Worm (Caenorhabditis elegans) whole organism, mixed stage, embryonic: ENCODE data around the gene fbxa-85.
"Not testable (repeated sequence)": the region's sequence is repeated elsewhere in the genome, so short reads cannot be mapped to it uniquely, and the experiment has no call there.

ENCODE experiments used
- M03D4.4 ChIP-seq: sonication (generic microtip); optimal IDR thresholded peaks from 2 replicates; lab custom pipeline; 2017; ENCODE audit warnings: mild to moderate bottlenecking, missing genetic modification characterization, missing compliant biosample characterization
- bed-3 ChIP-seq: fragments of 200-800 bp; sonication (Bioruptor generic); optimal IDR thresholded peaks from 3 replicates; lab custom pipeline; 2018; ENCODE audit warnings: mild to moderate bottlenecking, missing genetic modification characterization, moderate library complexity, missing compliant biosample characterization
- blmp-1 ChIP-seq: fragments of 150-350 bp; optimal IDR thresholded peaks from 2 replicates; lab custom pipeline; 2014; ENCODE audit warnings: missing biosample characterization, missing genetic modification characterization
- ceh-39 ChIP-seq: fragments of 150-350 bp; optimal IDR thresholded peaks from 2 replicates; lab custom pipeline; 2014; ENCODE audit warnings: missing biosample characterization, missing genetic modification characterization
- ces-1 ChIP-seq: fragments of 150-350 bp; optimal IDR thresholded peaks from 2 replicates; lab custom pipeline; 2014; ENCODE audit warnings: missing biosample characterization, missing genetic modification reagents, missing genetic modification characterization
- cnd-1 ChIP-seq: fragments of 200-800 bp; sonication (Bioruptor generic); optimal IDR thresholded peaks from 2 replicates; lab custom pipeline; 2018; ENCODE audit warnings: mild to moderate bottlenecking, missing genetic modification characterization, missing compliant biosample characterization
- drap-1 ChIP-seq: fragments of 200-800 bp; sonication (Bioruptor generic); optimal IDR thresholded peaks from 3 replicates; lab custom pipeline; 2018; ENCODE audit warnings: mild to moderate bottlenecking, missing genetic modification characterization, missing compliant biosample characterization
- elt-1 ChIP-seq: sonication (generic microtip); optimal IDR thresholded peaks from 2 replicates; lab custom pipeline; 2017; ENCODE audit warnings: missing genetic modification characterization, mild to moderate bottlenecking, missing compliant biosample characterization, antibody characterized with exemption, moderate library complexity, borderline replicate concordance; ENCODE audit not compliant: insufficient read depth
- elt-3 ChIP-seq: fragments of 150-350 bp; optimal IDR thresholded peaks from 2 replicates; lab custom pipeline; 2014; ENCODE audit warnings: missing biosample characterization, missing genetic modification characterization
- flh-1 ChIP-seq: fragments of 200-800 bp; sonication (Bioruptor generic); optimal IDR thresholded peaks from 2 replicates; lab custom pipeline; 2018; ENCODE audit warnings: mild to moderate bottlenecking, missing genetic modification characterization, moderate library complexity, missing compliant biosample characterization
- ham-2 ChIP-seq: fragments of 200-800 bp; sonication (Bioruptor generic); optimal IDR thresholded peaks from 2 replicates; lab custom pipeline; 2018; ENCODE audit warnings: mild to moderate bottlenecking, missing genetic modification characterization, missing compliant biosample characterization
- hlh-1 ChIP-seq: fragments of 150-350 bp; optimal IDR thresholded peaks from 2 replicates; lab custom pipeline; 2014; ENCODE audit warnings: missing biosample characterization, missing genetic modification reagents, missing genetic modification characterization
- lin-13 ChIP-seq: fragments of 150-350 bp; optimal IDR thresholded peaks from 2 replicates; lab custom pipeline; 2014; ENCODE audit warnings: missing biosample characterization, missing genetic modification characterization
- lin-32 ChIP-seq: fragments of 200-800 bp; sonication (Bioruptor generic); optimal IDR thresholded peaks from 2 replicates; lab custom pipeline; 2018; ENCODE audit warnings: mild to moderate bottlenecking, missing genetic modification characterization, missing compliant biosample characterization
- lsy-2 ChIP-seq: fragments of 150-350 bp; optimal IDR thresholded peaks from 2 replicates; lab custom pipeline; 2014; ENCODE audit warnings: missing biosample characterization, missing genetic modification characterization
- mab-5 ChIP-seq: fragments of 150-350 bp; optimal IDR thresholded peaks from 2 replicates; lab custom pipeline; 2014; ENCODE audit warnings: missing biosample characterization, missing genetic modification characterization
- mep-1 ChIP-seq: fragments of 150-350 bp; optimal IDR thresholded peaks from 2 replicates; lab custom pipeline; 2017; ENCODE audit warnings: missing biosample characterization, missing genetic modification reagents, missing genetic modification characterization, inconsistent platforms
- mls-2 ChIP-seq: sonication (generic microtip); optimal IDR thresholded peaks from 2 replicates; lab custom pipeline; 2016; ENCODE audit warnings: mild to moderate bottlenecking, missing genetic modification characterization, moderate library complexity, missing compliant biosample characterization
- nhr-12 ChIP-seq: fragments of 150-350 bp; optimal IDR thresholded peaks from 2 replicates; lab custom pipeline; 2014; ENCODE audit warnings: missing biosample characterization, missing genetic modification characterization
- nhr-2 ChIP-seq: fragments of 150-350 bp; optimal IDR thresholded peaks from 2 replicates; lab custom pipeline; 2014; ENCODE audit warnings: missing biosample characterization, missing genetic modification characterization
- nhr-28 ChIP-seq: fragments of 150-350 bp; optimal IDR thresholded peaks from 2 replicates; lab custom pipeline; 2014; ENCODE audit warnings: missing biosample characterization, missing genetic modification characterization
- nhr-76 ChIP-seq: sonication (generic microtip); optimal IDR thresholded peaks from 2 replicates; lab custom pipeline; 2017; ENCODE audit warnings: missing biosample characterization, missing genetic modification characterization
- pha-4 ChIP-seq: fragments of 150-350 bp; optimal IDR thresholded peaks from 2 replicates; lab custom pipeline; 2018; ENCODE audit warnings: missing biosample characterization, missing genetic modification reagents, missing genetic modification characterization
- sem-2 ChIP-seq: fragments of 200-800 bp; sonication (Bioruptor generic); optimal IDR thresholded peaks from 2 replicates; lab custom pipeline; 2018; ENCODE audit warnings: mild to moderate bottlenecking, missing genetic modification characterization, missing compliant biosample characterization
- snpc-4 ChIP-seq: fragments of 150-350 bp; optimal IDR thresholded peaks from 2 replicates; lab custom pipeline; 2014; ENCODE audit warnings: missing biosample characterization, missing genetic modification characterization
- sptf-1 ChIP-seq: sonication (generic microtip); optimal IDR thresholded peaks from 2 replicates; lab custom pipeline; 2017; ENCODE audit warnings: mild to moderate bottlenecking, missing genetic modification characterization, moderate library complexity, missing compliant biosample characterization
- tbx-8 ChIP-seq: fragments of 200-800 bp; sonication (Bioruptor generic); optimal IDR thresholded peaks from 2 replicates; lab custom pipeline; 2018; ENCODE audit warnings: mild to moderate bottlenecking, missing genetic modification characterization, moderate library complexity, missing compliant biosample characterization
- unc-120 ChIP-seq: sonication (generic microtip); optimal IDR thresholded peaks from 2 replicates; lab custom pipeline; 2017; ENCODE audit warnings: missing genetic modification characterization, missing compliant biosample characterization; ENCODE audit not compliant: poor library complexity, severe bottlenecking
- unc-39 ChIP-seq: fragments of 150-350 bp; optimal IDR thresholded peaks from 2 replicates; lab custom pipeline; 2014; ENCODE audit warnings: missing biosample characterization, missing genetic modification characterization
- unc-62 ChIP-seq: fragments of 150-350 bp; optimal IDR thresholded peaks from 2 replicates; lab custom pipeline; 2014; ENCODE audit warnings: missing biosample characterization, missing genetic modification reagents, missing genetic modification characterization
- zip-8 ChIP-seq: fragments of 150-350 bp; optimal IDR thresholded peaks from 2 replicates; lab custom pipeline; 2014; ENCODE audit warnings: missing biosample characterization, missing genetic modification characterization

Gene fbxa-85

ce11 chrV:17248915-17249314, 10.1 kb upstream of the fbxa-85 start, which contains the start of gene clec-243:
Gene clec-243 (minus strand): TSS chrV:17249015.
- TF ChIP-seq sem-2 (GFP tag; lab: Kevin White, UChicago) (no peak), nhr-28 (tag; lab: Kevin White, UChicago) (no peak), ceh-39 (tag; lab: Kevin White, UChicago) (no peak), tbx-8 (GFP tag; lab: Kevin White, UChicago) (no peak), elt-3 (no peak), cnd-1 (tag; lab: Kevin White, UChicago) (no peak), flh-1 (GFP tag; lab: Kevin White, UChicago) (no peak), zip-8 (tag; lab: Kevin White, UChicago) (no peak), lin-13 (no peak), unc-39 (tag; lab: Kevin White, UChicago) (no peak), nhr-76 (no peak), hlh-1 (tag; lab: Kevin White, UChicago) (no peak), ces-1 (GFP tag; lab: Kevin White, UChicago) (no peak), snpc-4 (tag; lab: Kevin White, UChicago) (no peak), unc-62 (GFP tag; lab: Kevin White, UChicago) (no peak), mep-1 (tag; lab: Kevin White, UChicago) (no peak), unc-120 (tag; lab: Kevin White, UChicago) (no peak), bed-3 (GFP tag; lab: Kevin White, UChicago) (no peak), drap-1 (GFP tag; lab: Kevin White, UChicago) (no peak)

- TF ChIP-seq mab-5 (tag; lab: Kevin White, UChicago) = no peak
- TF ChIP-seq ces-1 (GFP tag; lab: Kevin White, UChicago) = no peak
- TF ChIP-seq mep-1 (tag; lab: Kevin White, UChicago) = no peak
- no peak for TF ChIP-seq snpc-4 (tag; lab: Kevin White, UChicago)
- TF ChIP-seq nhr-12 (tag; lab: Kevin White, UChicago) = no peak
- TF ChIP-seq lsy-2 (tag; lab: Kevin White, UChicago) = no peak
- TF ChIP-seq nhr-2 (tag; lab: Kevin White, UChicago) = no peak
- TF ChIP-seq elt-1 = no peak
- no peak for TF ChIP-seq mls-2 (tag; lab: Kevin White, UChicago)
- no peak for TF ChIP-seq unc-120 (tag; lab: Kevin White, UChicago)
- no peak for TF ChIP-seq M03D4.4
- TF ChIP-seq ceh-39 (tag; lab: Kevin White, UChicago) = no peak
Measured at ce11 chrV:17251364-17251961, 7.5 kb upstream of the fbxa-85 start, which contains the start of gene Y61B8A.6. Gene Y61B8A.6 (plus strand): TSS chrV:17251911.

ce11 chrV:17255028-17255427, 3.9 kb upstream of the fbxa-85 start, which contains the start of gene srh-116:
Gene srh-116 (minus strand): TSS chrV:17255128.
- TF ChIP-seq lin-32 (GFP tag; lab: Kevin White, UChicago); hlh-1 (tag; lab: Kevin White, UChicago); ces-1 (GFP tag; lab: Kevin White, UChicago): not testable (repeated sequence)
- TF ChIP-seq, all 35 proteins: peak for 0; not testable (repeated sequence) for 35

ce11 chrV:17255454-17255853, 3.5 kb upstream of the fbxa-85 start, which contains the start of gene srh-115:
Gene srh-115 (plus strand): TSS chrV:17255754.
- TF ChIP-seq ham-2 (GFP tag; lab: Kevin White, UChicago) = no peak
- no peak for TF ChIP-seq lin-13
- no peak for TF ChIP-seq sptf-1 (tag; lab: Kevin White, UChicago)
- no peak for TF ChIP-seq lsy-2 (tag; lab: Kevin White, UChicago)
- no peak for TF ChIP-seq bed-3 (GFP tag; lab: Kevin White, UChicago)
- no peak for TF ChIP-seq drap-1 (GFP tag; lab: Kevin White, UChicago)
- TF ChIP-seq sem-2 (GFP tag; lab: Kevin White, UChicago) = no peak
- TF ChIP-seq elt-1 = no peak
- TF ChIP-seq cnd-1 (tag; lab: Kevin White, UChicago) = no peak
- no peak for TF ChIP-seq elt-3
- TF ChIP-seq blmp-1 (tag; lab: Kevin White, UChicago) = no peak
- TF ChIP-seq unc-62 (GFP tag; lab: Kevin White, UChicago) = no peak
- TF ChIP-seq snpc-4 (tag; lab: Kevin White, UChicago) = no peak
- no peak for TF ChIP-seq nhr-28 (tag; lab: Kevin White, UChicago)
- no peak for TF ChIP-seq pha-4 (tag; lab: Kevin White, UChicago)
- no peak for TF ChIP-seq hlh-1 (tag; lab: Kevin White, UChicago)
- TF ChIP-seq nhr-2 (tag; lab: Kevin White, UChicago) = no peak
- no peak for TF ChIP-seq mep-1 (tag; lab: Kevin White, UChicago)
